Fruit fly (Drosophila melanogaster) whole organism, wandering third instar larva: ENCODE data around the gene Eip78C.

Experiments
- Abd-B ChIP-seq: fragments of >200 bp; optimal IDR thresholded peaks from 2 replicates; lab custom pipeline; 2017; ENCODE audit warnings: missing biosample characterization, missing genetic modification characterization
- CG32264 ChIP-seq: fragments of 200-800 bp; sonication (Bioruptor generic); optimal IDR thresholded peaks from 2 replicates; lab custom pipeline; 2016; ENCODE audit warnings: missing biosample characterization, missing genetic modification characterization
- CrebA ChIP-seq: fragments of 200-800 bp; sonication (Bioruptor generic); optimal IDR thresholded peaks from 2 replicates; lab custom pipeline; 2016; ENCODE audit warnings: missing biosample characterization, mild to moderate bottlenecking, missing genetic modification characterization, borderline replicate concordance
- Dfd ChIP-seq: fragments of >200 bp; optimal IDR thresholded peaks from 2 replicates; lab custom pipeline; 2017; ENCODE audit warnings: missing biosample characterization, missing genetic modification characterization
- Hr78 ChIP-seq: fragments of >200 bp; optimal IDR thresholded peaks from 2 replicates; lab custom pipeline; 2017; ENCODE audit warnings: missing biosample characterization, missing genetic modification characterization
- Hr83 ChIP-seq: fragments of 200-300 bp; sonication (Bioruptor generic); optimal IDR thresholded peaks from 2 replicates; lab custom pipeline; 2016; ENCODE audit warnings: missing biosample characterization, mild to moderate bottlenecking, missing genetic modification characterization, moderate library complexity; ENCODE audit not compliant: poor library complexity, severe bottlenecking
- Sp1 ChIP-seq: fragments of 200-800 bp; sonication (Bioruptor generic); optimal IDR thresholded peaks from 3 replicates; lab custom pipeline; 2019; ENCODE audit warnings: missing biosample characterization, mild to moderate bottlenecking, missing genetic modification characterization, moderate library complexity
- Vsx2 ChIP-seq: fragments of 200-300, 225-300 bp; sonication (Bioruptor generic); optimal IDR thresholded peaks from 2 replicates; lab custom pipeline; 2018; ENCODE audit warnings: missing biosample characterization, missing genetic modification characterization; ENCODE audit not compliant: partially characterized antibody
- brk ChIP-seq: fragments of 200-800 bp; sonication (Bioruptor generic); optimal IDR thresholded peaks from 2 replicates; lab custom pipeline; 2016; ENCODE audit warnings: missing biosample characterization, mild to moderate bottlenecking, missing genetic modification characterization
- dl ChIP-seq, 2 experiments: fragments of 175-275, 200-275 bp in 1 of 2; fragments of 200-275 bp in 1 of 2; sonication (Bioruptor generic); optimal IDR thresholded peaks; lab custom pipeline; 2018; ENCODE audit warnings: mild to moderate bottlenecking in 2 of 2, missing biosample characterization in 2 of 2, missing genetic modification characterization in 2 of 2, moderate library complexity in 2 of 2; ENCODE audit not compliant: partially characterized antibody in 2 of 2, insufficient read depth in 1 of 2
- h ChIP-seq: fragments of 200-800 bp; sonication (Bioruptor generic); optimal IDR thresholded peaks from 3 replicates; lab custom pipeline; 2016; ENCODE audit warnings: missing biosample characterization, mild to moderate bottlenecking, missing genetic modification characterization
- jim ChIP-seq: fragments of 175-275, 200-325 bp; sonication (Bioruptor generic); optimal IDR thresholded peaks from 2 replicates; lab custom pipeline; 2016; ENCODE audit warnings: missing biosample characterization, mild to moderate bottlenecking, missing genetic modification characterization
- lola ChIP-seq: fragments of >200 bp; optimal IDR thresholded peaks from 2 replicates; lab custom pipeline; 2017; ENCODE audit warnings: missing biosample characterization, missing genetic modification characterization
- sv ChIP-seq: fragments of 200-800 bp; sonication (Bioruptor generic); optimal IDR thresholded peaks from 3 replicates; lab custom pipeline; 2016; ENCODE audit warnings: missing biosample characterization, missing genetic modification characterization
- woc ChIP-seq: sonication (Bioruptor generic); optimal IDR thresholded peaks from 2 replicates; lab custom pipeline; 2016; ENCODE audit warnings: missing biosample characterization, mild to moderate bottlenecking, missing genetic modification characterization

Eip78C gene

DNA sequence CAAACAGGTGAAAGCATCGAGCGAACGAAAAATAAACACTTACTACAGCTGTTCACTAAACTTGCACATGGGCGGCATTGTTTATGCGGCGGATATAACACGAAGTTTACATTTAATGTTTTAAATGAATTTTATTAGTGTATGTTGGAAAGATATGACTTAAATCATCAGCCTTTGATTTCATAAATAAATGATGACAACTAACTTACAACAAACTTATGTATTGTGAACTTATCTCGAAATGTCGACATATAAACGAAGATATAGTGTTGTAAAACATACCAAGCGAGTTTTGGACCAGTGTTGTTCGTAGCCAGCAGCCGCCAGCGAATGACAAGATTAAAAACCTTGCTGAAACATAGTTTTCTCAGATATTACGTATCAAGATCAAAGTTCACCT is 78.0 kb downstream of the Eip78C start, which contains the start of the genes CG11309 and CG7632 (continued):
- TF ChIP-seq Dfd (GFP tag; lab: Kevin White, UChicago) (peak; percentile 52), CrebA (GFP tag; lab: Kevin White, UChicago) (peak; percentile 97), brk (GFP tag; lab: Kevin White, UChicago) (peak; percentile 99), dl (GFP tag; optimal IDR thresholded peaks at IDR 0.05; lab: Kevin White, UChicago; ENCODE audit: insufficient read depth in 1 of 2, partially characterized antibody in 2 of 2) (no peak), Hr83 (GFP tag; lab: Kevin White, UChicago) (peak; percentile 98), sv (peak; percentile 98), Vsx2 (GFP tag; lab: Kevin White, UChicago) (no peak), CG32264 (GFP tag; lab: Kevin White, UChicago) (peak; percentile 98), h (GFP tag; lab: Kevin White, UChicago) (peak; percentile 100), Sp1 (GFP tag; lab: Kevin White, UChicago) (peak; percentile 100), jim (no peak), Hr78 (GFP tag; lab: Kevin White, UChicago) (no peak), woc (GFP tag; lab: Kevin White, UChicago) (peak; percentile 99), lola (no peak), Abd-B (GFP tag; lab: Kevin White, UChicago) (no peak)
